Worm (Caenorhabditis elegans) whole organism, L4 larva: ENCODE data around the gene glrx-3.
"Not testable (repeated sequence)": the region's sequence is repeated elsewhere in the genome, so short reads cannot be mapped to it uniquely, and the experiment has no call there.

Source experiments
- Y105C5A.15 ChIP-seq: fragments of 200-800 bp; sonication (Bioruptor generic); IDR thresholded peaks from 2 replicates; pipeline ENCODE4 v1.3.6; 2022; ENCODE audit warnings: missing genetic modification characterization, missing compliant biosample characterization
- ZK337.2 ChIP-seq: fragments of 200-800 bp; sonication (Bioruptor generic); IDR thresholded peaks from 2 replicates; pipeline ENCODE4 v1.3.6; 2022; ENCODE audit warnings: missing genetic modification reagents, missing genetic modification characterization, missing compliant biosample characterization
- aha-1 ChIP-seq: fragments of 150-350 bp; peaks from one replicate; lab custom pipeline; 2014; ENCODE audit warnings: missing biosample characterization, missing genetic modification characterization
- ceh-28 ChIP-seq: fragments of 150-350 bp; optimal IDR thresholded peaks from 2 replicates; lab custom pipeline; 2014; ENCODE audit warnings: missing biosample characterization, missing genetic modification reagents, missing genetic modification characterization
- ceh-82 ChIP-seq: sonication (generic microtip); optimal IDR thresholded peaks from 2 replicates; lab custom pipeline; 2017; ENCODE audit warnings: missing biosample characterization, missing genetic modification characterization
- ces-1 ChIP-seq: fragments of 150-350 bp; sonication (generic microtip); optimal IDR thresholded peaks from 4 replicates; lab custom pipeline; 2014; ENCODE audit warnings: missing biosample characterization, missing genetic modification reagents, missing genetic modification characterization
- dmd-8 ChIP-seq: fragments of 200-800 bp; sonication (Bioruptor generic); IDR thresholded peaks from 2 replicates; pipeline ENCODE4 v1.3.6; 2022; ENCODE audit warnings: missing genetic modification characterization, missing compliant biosample characterization
- hmg-1.1 ChIP-seq: fragments of 200-800 bp; sonication (Bioruptor generic); IDR thresholded peaks from 2 replicates; pipeline ENCODE4 v1.3.6; 2022; ENCODE audit warnings: missing genetic modification reagents, missing genetic modification characterization, missing compliant biosample characterization
- lim-7 ChIP-seq: fragments of 200-800 bp; sonication (Bioruptor generic); IDR thresholded peaks from 2 replicates; pipeline ENCODE4 v1.3.6; 2022; ENCODE audit warnings: missing genetic modification characterization, missing compliant biosample characterization
- lin-39 ChIP-seq: fragments of 150-350 bp; optimal IDR thresholded peaks from 2 replicates; lab custom pipeline; 2014; ENCODE audit warnings: missing biosample characterization, missing genetic modification reagents, missing genetic modification characterization
- lsy-2 ChIP-seq, 2 experiments: fragments of 150-350 bp in 1 of 2; sonication (generic microtip) in 1 of 2; optimal IDR thresholded peaks; 2 replicates each; lab custom pipeline; 2014 to 2017; ENCODE audit warnings: missing biosample characterization in 2 of 2, missing genetic modification characterization in 2 of 2
- madf-5 ChIP-seq, 2 experiments: fragments of 200-800 bp; sonication (Bioruptor generic); IDR thresholded peaks; 2 replicates each; pipeline ENCODE4 v1.3.6; 2022; ENCODE audit warnings: missing compliant biosample characterization in 2 of 2, missing genetic modification characterization in 2 of 2
- mdt-29 ChIP-seq: fragments of 200-800 bp; sonication (Bioruptor generic); IDR thresholded peaks from 2 replicates; pipeline ENCODE4 v1.3.6; 2022; ENCODE audit warnings: missing genetic modification reagents, missing genetic modification characterization, missing compliant biosample characterization
- mxl-3 ChIP-seq: fragments of 200-800 bp; sonication (Bioruptor generic); optimal IDR thresholded peaks from 2 replicates; lab custom pipeline; 2018; ENCODE audit warnings: mild to moderate bottlenecking, missing genetic modification characterization, missing compliant biosample characterization
- nhr-10 ChIP-seq: fragments of 150-350 bp; optimal IDR thresholded peaks from 2 replicates; lab custom pipeline; 2014; ENCODE audit warnings: missing biosample characterization, missing genetic modification characterization
- nhr-102 ChIP-seq: sonication (generic microtip); optimal IDR thresholded peaks from 2 replicates; lab custom pipeline; 2016; ENCODE audit warnings: mild to moderate bottlenecking, missing genetic modification characterization, moderate library complexity, missing compliant biosample characterization
- nhr-111 ChIP-seq: fragments of 200-800 bp; sonication (Bioruptor generic); optimal IDR thresholded peaks from 2 replicates; lab custom pipeline; 2018; ENCODE audit warnings: mild to moderate bottlenecking, missing genetic modification characterization, missing compliant biosample characterization
- nhr-237 ChIP-seq: sonication (generic microtip); optimal IDR thresholded peaks from 2 replicates; lab custom pipeline; 2017; ENCODE audit warnings: missing biosample characterization, missing genetic modification characterization
- nhr-28 ChIP-seq: fragments of 150-350 bp; optimal IDR thresholded peaks from 2 replicates; lab custom pipeline; 2014; ENCODE audit warnings: missing biosample characterization, missing genetic modification characterization
- pqm-1 ChIP-seq: sonication (generic microtip); optimal IDR thresholded peaks from 2 replicates; lab custom pipeline; 2017; ENCODE audit warnings: missing biosample characterization, missing genetic modification characterization
- skn-1 ChIP-seq: fragments of 150-350 bp; optimal IDR thresholded peaks from 2 replicates; lab custom pipeline; 2014; ENCODE audit warnings: missing biosample characterization, missing genetic modification characterization
- snpc-1.2 ChIP-seq: fragments of 200-800 bp; sonication (Bioruptor generic); IDR thresholded peaks from 2 replicates; pipeline ENCODE4 v1.3.6; 2022; ENCODE audit warnings: missing genetic modification reagents, missing genetic modification characterization, missing compliant biosample characterization
- snpc-4 ChIP-seq: fragments of 150-350 bp; optimal IDR thresholded peaks from 2 replicates; lab custom pipeline; 2014; ENCODE audit warnings: missing biosample characterization, missing genetic modification characterization
- spr-3 ChIP-seq: fragments of 200-800 bp; sonication (Bioruptor generic); optimal IDR thresholded peaks from 2 replicates; lab custom pipeline; 2018; ENCODE audit warnings: mild to moderate bottlenecking, missing genetic modification characterization, missing compliant biosample characterization
- tra-1 ChIP-seq: fragments of 200-800 bp; sonication (Bioruptor generic); IDR thresholded peaks from 2 replicates; pipeline ENCODE4 v1.3.6; 2022; ENCODE audit warnings: missing genetic modification reagents, missing genetic modification characterization, missing compliant biosample characterization
- unc-62 ChIP-seq, 3 experiments: fragments of 150-350 bp in 1 of 3; sonication (generic microtip); optimal IDR thresholded peaks in 2 of 3; peaks in 1 of 3; 1 replicate in 1 of 3; 2 replicates in 2 of 3; lab custom pipeline; 2014 to 2017; ENCODE audit warnings: missing biosample characterization in 3 of 3, missing genetic modification characterization in 3 of 3, missing genetic modification reagents in 3 of 3, missing genotype in 1 of 3

glrx-3 gene

DNA sequence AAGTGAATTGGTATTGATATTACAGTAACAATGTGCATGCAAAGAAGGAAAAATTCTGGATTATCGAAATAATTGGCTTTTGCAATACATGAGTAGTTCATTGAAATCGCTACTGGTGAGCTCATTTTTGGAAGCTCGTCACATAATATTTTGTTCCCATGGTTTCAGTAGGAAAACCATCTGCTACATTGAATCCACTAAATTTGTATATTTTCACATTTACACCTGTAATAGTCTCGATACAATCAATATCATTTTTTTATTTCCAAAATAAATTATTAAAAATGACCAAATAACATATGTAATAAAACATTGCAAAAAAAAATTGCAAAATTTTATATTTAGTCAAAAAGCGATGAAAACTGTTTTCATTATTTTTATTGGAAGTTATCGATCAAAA, 26.1 kb downstream of the glrx-3 start, which contains the start of gene srh-192:
Gene srh-192 (minus strand): TSS at position 101 of the 400 bp plus-strand sequence.
- TF ChIP-seq spr-3 (no peak), unc-62 (GFP tag; optimal IDR thresholded peaks at IDR 0.05 in 1 of 2; lab: Kevin White, UChicago) (peak in 1 of 2 experiments; percentile 15), unc-62 (tag; optimal IDR thresholded peaks at IDR 0.05; lab: Kevin White, UChicago) (no peak)
- TF ChIP-seq, all 104 proteins: peak for 1

DNA sequence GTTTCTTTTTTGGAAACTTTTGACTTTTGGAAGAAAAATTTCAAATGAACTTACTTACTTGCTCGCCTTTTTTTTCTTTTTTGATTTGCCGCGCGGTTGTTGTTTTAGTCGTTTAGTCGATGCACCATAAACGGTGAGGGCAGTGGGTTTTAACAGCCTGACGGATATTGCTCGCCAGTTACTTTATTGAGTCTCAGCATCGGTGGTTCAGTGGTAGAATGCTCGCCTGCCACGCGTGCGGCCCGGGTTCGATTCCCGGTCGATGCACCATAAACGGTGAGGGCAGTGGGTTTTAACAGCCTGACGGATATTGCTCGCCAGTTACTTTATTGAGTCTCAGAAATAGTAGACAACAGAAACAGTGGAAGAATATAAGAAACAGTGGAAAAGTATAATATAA, 30.7 kb downstream of the glrx-3 start:
- TF ChIP-seq tra-1 (GFP tag; lab: Robert Waterston, UW): 0 out of 2 replicates have a peak, but pooled peaks have one; percentile 14
- TF ChIP-seq lim-7 (GFP tag; lab: Robert Waterston, UW): peak; percentile 49; the same call in 1 of the 2 replicates

DNA sequence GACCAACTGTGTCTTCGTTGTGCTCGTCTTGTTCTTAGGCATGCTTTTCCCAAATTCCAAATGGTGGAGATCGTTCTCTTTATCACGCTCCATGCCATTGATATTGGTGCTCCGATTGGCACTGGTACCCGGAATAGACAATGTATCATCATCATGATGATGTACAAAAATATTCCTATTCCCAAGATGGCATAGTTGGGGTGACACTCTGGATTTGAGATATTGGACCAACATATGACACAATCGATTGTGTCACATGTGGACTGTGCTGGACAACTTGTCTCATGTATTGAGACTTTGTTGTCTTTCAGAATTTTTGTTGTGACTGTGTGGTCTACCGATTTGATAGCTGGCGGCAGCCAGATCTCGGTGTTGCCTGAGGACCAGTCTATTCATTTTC, 36.9 kb downstream of the glrx-3 start:
- TF ChIP-seq ceh-28 (tag; lab: Kevin White, UChicago) (no peak), aha-1 (tag; lab: Kevin White, UChicago) (peak; percentile 92)

DNA sequence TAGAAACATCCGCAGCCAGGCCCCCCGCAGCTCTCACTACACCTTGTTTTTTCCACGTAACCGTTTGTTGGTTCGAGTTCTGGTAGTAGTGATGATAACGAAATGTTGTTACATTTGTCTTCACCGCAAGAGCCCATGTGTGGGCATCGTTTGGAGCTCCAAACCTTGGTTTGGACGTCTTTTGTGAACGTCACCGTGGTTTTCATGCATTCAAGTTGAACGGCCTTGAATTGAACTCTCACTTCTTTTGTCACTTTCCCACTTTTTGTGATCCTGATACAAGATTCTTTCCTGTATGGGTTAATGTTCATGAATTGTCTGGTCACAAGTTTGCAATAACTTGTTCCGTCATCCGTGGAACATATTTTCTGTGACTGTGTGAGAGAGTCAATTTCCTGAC, 37.3 kb downstream of the glrx-3 start:
- TF ChIP-seq snpc-4 (tag; lab: Kevin White, UChicago): no peak
- TF ChIP-seq aha-1 (tag; lab: Kevin White, UChicago): peak; percentile 90
- TF ChIP-seq ceh-28 (tag; lab: Kevin White, UChicago): no peak
- no peak for TF ChIP-seq ces-1 (GFP tag; lab: Kevin White, UChicago)
- TF ChIP-seq pqm-1: no peak
- TF ChIP-seq nhr-10 (tag; lab: Kevin White, UChicago): no peak
- no peak for TF ChIP-seq ceh-82 (tag; lab: Kevin White, UChicago)
- 0 out of 2 replicates have a peak, but pooled peaks have one; percentile 43 for TF ChIP-seq lim-7 (GFP tag; lab: Robert Waterston, UW)
- no peak for TF ChIP-seq dmd-8 (GFP tag; lab: Robert Waterston, UW)
- no peak for TF ChIP-seq lin-39
- TF ChIP-seq, all 104 proteins: peak for 2

DNA sequence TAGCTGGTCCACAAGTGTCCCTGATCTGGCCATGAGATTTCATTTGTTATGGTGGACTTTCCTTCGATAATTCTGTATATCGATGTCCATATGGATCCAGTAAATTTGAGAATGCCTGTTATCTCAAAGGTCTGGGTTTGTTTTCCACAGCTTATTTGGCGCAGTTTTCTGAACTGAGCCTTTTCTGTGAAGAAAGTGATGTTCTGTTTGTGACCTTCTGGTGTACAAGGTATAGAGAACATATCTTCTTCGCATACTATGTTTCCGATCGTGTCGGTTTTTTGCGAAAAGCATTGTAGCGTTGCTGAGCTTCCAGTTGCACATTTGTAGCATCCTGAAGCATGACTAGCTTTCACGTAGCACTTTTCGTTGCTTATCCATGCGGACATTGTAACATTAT, 38.3 kb downstream of the glrx-3 start:
- TF ChIP-seq unc-62 (GFP tag; optimal IDR thresholded peaks at IDR 0.05 in 1 of 2; lab: Kevin White, UChicago) (peak in 1 of 2 experiments; percentile 97), unc-62 (tag; optimal IDR thresholded peaks at IDR 0.05; lab: Kevin White, UChicago) (no peak), snpc-1.2 (no peak)

DNA sequence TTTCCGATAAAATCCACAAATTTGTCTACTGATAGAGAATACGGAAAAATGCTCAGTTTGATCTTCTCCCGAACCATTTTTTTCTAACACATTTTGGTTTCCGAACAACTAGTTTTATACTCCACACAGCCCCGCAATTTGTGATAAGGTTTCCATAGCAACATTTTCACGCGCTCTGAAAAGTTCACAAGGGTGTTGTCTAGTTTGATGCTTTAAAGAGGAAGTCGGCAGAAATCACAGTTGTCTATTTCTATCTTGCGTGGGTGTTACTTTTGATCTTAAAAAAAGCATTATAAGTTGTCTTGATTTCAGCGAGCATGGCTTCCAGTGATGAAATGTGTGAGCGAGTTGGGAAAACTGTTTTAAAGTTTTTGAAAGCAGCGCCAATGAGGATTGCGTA, 41.4 kb downstream of the glrx-3 start, which contains the start of gene ZC132.3:
Gene ZC132.3 (minus strand): TSS at position 101 of the 400 bp plus-strand sequence.
- TF ChIP-seq hmg-1.1 (GFP tag; lab: Robert Waterston, UW) (no peak), nhr-237 (tag; lab: Kevin White, UChicago) (no peak), nhr-28 (tag; lab: Kevin White, UChicago) (no peak), nhr-102 (no peak), nhr-111 (no peak), ZK337.2 (GFP tag; lab: Robert Waterston, UW) (no peak)
- TF ChIP-seq, all 104 proteins: peak for 0

DNA sequence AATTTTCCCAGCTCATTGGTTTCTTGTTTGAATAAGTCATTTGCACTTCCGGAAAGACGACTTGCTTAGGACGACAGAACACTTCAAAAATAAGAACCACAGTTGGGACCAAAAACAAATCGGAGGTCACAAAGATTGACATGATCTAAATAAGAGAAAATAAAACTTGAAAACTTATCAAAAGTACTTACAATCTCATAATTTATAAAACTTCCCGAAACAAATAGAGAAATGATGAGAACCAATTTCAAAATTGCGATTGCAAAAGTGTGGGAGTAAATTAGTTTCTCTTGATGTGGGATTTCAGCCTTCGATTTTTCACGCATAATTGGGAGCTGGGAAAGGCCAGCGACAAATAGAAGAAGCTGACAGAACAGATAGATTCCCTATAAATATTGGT, 42.5 kb downstream of the glrx-3 start, which contains the start of gene ZC132.11:
Gene ZC132.11 (minus strand): TSS at position 101 of the 400 bp plus-strand sequence.
- TF ChIP-seq Y105C5A.15 (no peak), ceh-82 (tag; lab: Kevin White, UChicago) (no peak), mxl-3 (no peak), nhr-10 (tag; lab: Kevin White, UChicago) (no peak)

DNA sequence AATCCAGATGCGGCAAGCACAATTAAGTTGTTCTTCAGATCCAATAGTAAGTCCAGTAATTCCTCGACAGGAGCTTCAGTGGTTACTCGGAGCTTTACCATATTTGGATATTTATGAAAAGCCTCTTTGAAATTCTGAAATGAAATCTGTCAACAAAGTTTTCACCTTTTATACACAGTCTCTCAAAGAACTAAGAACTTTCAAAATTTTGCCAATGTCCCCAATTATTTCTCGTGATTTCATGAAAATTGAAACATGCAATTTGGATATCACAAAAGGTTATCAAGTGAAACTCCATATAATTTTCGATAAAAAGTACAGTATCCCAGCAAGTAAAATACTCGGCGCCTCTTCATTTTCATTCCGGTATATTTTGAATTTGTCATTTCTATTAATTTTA, 45.2 kb downstream of the glrx-3 start, which contains the start of gene F47D2.11:
Gene F47D2.11 (minus strand): TSS at position 101 of the 400 bp plus-strand sequence.
- TF ChIP-seq skn-1: no peak
- peak in 1 of 2 experiments; percentile 14 for TF ChIP-seq unc-62 (GFP tag; optimal IDR thresholded peaks at IDR 0.05 in 1 of 2; lab: Kevin White, UChicago)
- no peak for TF ChIP-seq unc-62 (tag; optimal IDR thresholded peaks at IDR 0.05; lab: Kevin White, UChicago)

DNA sequence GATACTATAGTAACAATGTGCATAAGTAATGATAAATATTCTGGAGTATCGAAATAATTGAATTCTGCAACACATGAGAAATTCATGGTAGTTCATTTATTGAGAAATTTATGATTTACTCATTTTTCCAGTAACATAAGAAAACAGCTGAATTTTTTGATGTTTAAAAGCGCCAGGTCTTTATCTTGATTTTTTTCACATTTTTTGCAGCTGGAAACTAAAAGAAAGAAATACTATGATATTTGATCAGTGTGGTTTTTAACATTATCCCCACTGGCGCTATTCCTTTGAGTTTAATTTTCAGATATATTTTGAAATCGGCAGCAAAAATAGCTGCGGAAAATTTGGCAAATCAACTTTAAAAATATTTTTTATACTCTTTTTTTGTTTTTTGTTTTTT, 47.7 kb downstream of the glrx-3 start, which contains the start of gene srh-194:
Gene srh-194 (minus strand): TSS at position 101 of the 400 bp plus-strand sequence.
- not testable (repeated sequence) for TF ChIP-seq mdt-29 (GFP tag; lab: Robert Waterston, UW); lsy-2 (tag; optimal IDR thresholded peaks at IDR 0.05; lab: Kevin White, UChicago); madf-5 (GFP tag; IDR thresholded peaks at IDR 0.05; lab: Robert Waterston, UW)
